Fruit fly (Drosophila melanogaster) whole organism, embryonic: ENCODE data around the gene CG5096.

Source experiments
- BEAF-32 ChIP-seq: fragments of 200-800 bp; sonication (Bioruptor generic); optimal IDR thresholded peaks from 3 replicates; lab custom pipeline; 2017; ENCODE audit warnings: missing biosample characterization, missing genetic modification characterization, mild to moderate bottlenecking, moderate library complexity, missing genetic modification reagents
- Bgb ChIP-seq: fragments of 200-800 bp; sonication (Bioruptor generic); IDR thresholded peaks from 2 replicates; pipeline ENCODE4 v1.3.6; 2022; ENCODE audit warnings: missing biosample characterization, missing genetic modification characterization; ENCODE audit not compliant: partially characterized antibody
- CG10267 ChIP-seq: fragments of 200-800 bp; sonication (Bioruptor generic); optimal IDR thresholded peaks from 2 replicates; lab custom pipeline; 2018; ENCODE audit warnings: missing biosample characterization, mild to moderate bottlenecking, missing genetic modification characterization, moderate library complexity
- CG10462 ChIP-seq: fragments of 200-800 bp; sonication (Bioruptor generic); optimal IDR thresholded peaks from 2 replicates; lab custom pipeline; 2016; ENCODE audit warnings: missing biosample characterization, missing genetic modification characterization
- CG12219 ChIP-seq: fragments of 200-800 bp; sonication (Bioruptor generic); optimal IDR thresholded peaks from 3 replicates; lab custom pipeline; 2018; ENCODE audit warnings: missing biosample characterization, mild to moderate bottlenecking, missing genetic modification characterization
- CG12659 ChIP-seq: fragments of 200-800 bp; sonication (Bioruptor generic); optimal IDR thresholded peaks from 3 replicates; lab custom pipeline; 2017; ENCODE audit warnings: mild to moderate bottlenecking, missing biosample characterization, missing genetic modification reagents, missing genetic modification characterization
- CG12744 ChIP-seq: fragments of 200-800 bp; sonication (Bioruptor generic); optimal IDR thresholded peaks from 2 replicates; lab custom pipeline; 2016; ENCODE audit warnings: missing biosample characterization, missing genetic modification characterization
- CG14014 ChIP-seq: fragments of 200-800 bp; sonication (Bioruptor generic); IDR thresholded peaks from 2 replicates; pipeline ENCODE4 v1.3.6; 2022; ENCODE audit warnings: missing biosample characterization, missing genetic modification characterization
- CG15514 ChIP-seq: fragments of 200-800 bp; sonication (Bioruptor generic); optimal IDR thresholded peaks from 3 replicates; lab custom pipeline; 2017; ENCODE audit warnings: missing biosample characterization, missing genetic modification characterization, mild to moderate bottlenecking, moderate library complexity, missing genetic modification reagents
- CG15696 ChIP-seq: fragments of 200-800 bp; sonication (Bioruptor generic); optimal IDR thresholded peaks from 2 replicates; lab custom pipeline; 2019; ENCODE audit warnings: missing biosample characterization, mild to moderate bottlenecking, missing genetic modification characterization, moderate library complexity
- CG16813 ChIP-seq: fragments of 200-800 bp; sonication (Bioruptor generic); IDR thresholded peaks from 3 replicates; pipeline ENCODE4 v1.3.6; 2022; ENCODE audit warnings: missing biosample characterization, missing genetic modification characterization; ENCODE audit not compliant: partially characterized antibody
- CG17359 ChIP-seq: fragments of 200-800 bp; sonication (Bioruptor generic); optimal IDR thresholded peaks from 3 replicates; lab custom pipeline; 2018; ENCODE audit warnings: missing biosample characterization, mild to moderate bottlenecking, missing genetic modification characterization, moderate library complexity
- CG17829 ChIP-seq: fragments of 200-800 bp; optimal IDR thresholded peaks from 2 replicates; lab custom pipeline; 2019; ENCODE audit warnings: missing biosample characterization, mild to moderate bottlenecking, missing genetic modification characterization, moderate library complexity
- CG18262 ChIP-seq: fragments of 200-800 bp; optimal IDR thresholded peaks from 3 replicates; lab custom pipeline; 2019; ENCODE audit warnings: missing biosample characterization, mild to moderate bottlenecking, missing genetic modification characterization, moderate library complexity
- CG2202 ChIP-seq: fragments of 200-800 bp; sonication (Bioruptor generic); optimal IDR thresholded peaks from 2 replicates; lab custom pipeline; 2018; ENCODE audit warnings: missing biosample characterization, mild to moderate bottlenecking, missing genetic modification characterization
- CG30403 ChIP-seq: fragments of 200-800 bp; sonication (Bioruptor generic); optimal IDR thresholded peaks from 3 replicates; lab custom pipeline; 2016; ENCODE audit warnings: missing biosample characterization, missing genetic modification characterization
- CG3065 ChIP-seq: fragments of 200-800 bp; sonication (Bioruptor generic); optimal IDR thresholded peaks from 2 replicates; lab custom pipeline; 2016; ENCODE audit warnings: missing biosample characterization, missing genetic modification characterization
- CG31441 ChIP-seq: fragments of 200-800 bp; sonication (Bioruptor generic); IDR thresholded peaks from 2 replicates; pipeline ENCODE4 v1.3.6; 2022; ENCODE audit warnings: missing biosample characterization, missing genetic modification characterization
- CG3726 ChIP-seq: fragments of 200-800 bp; sonication (Bioruptor generic); IDR thresholded peaks from 3 replicates; pipeline ENCODE4, ENCODE4 v1.3.6; 2022; ENCODE audit warnings: missing biosample characterization, missing genetic modification characterization
- CG4282 ChIP-seq: fragments of 200-800 bp; sonication (Bioruptor generic); optimal IDR thresholded peaks from 2 replicates; lab custom pipeline; 2016; ENCODE audit warnings: missing biosample characterization, missing genetic modification characterization
- CG4617 ChIP-seq: fragments of 200-800 bp; sonication (Bioruptor generic); optimal IDR thresholded peaks from 3 replicates; lab custom pipeline; 2016; ENCODE audit warnings: missing biosample characterization, missing genetic modification characterization, borderline replicate concordance
- CG7271 ChIP-seq: fragments of 200-800 bp; sonication (Bioruptor generic); optimal IDR thresholded peaks from 2 replicates; lab custom pipeline; 2018; ENCODE audit warnings: missing biosample characterization, mild to moderate bottlenecking, missing genetic modification characterization, moderate library complexity
- CG7839 ChIP-seq: fragments of 200-800 bp; sonication (Bioruptor generic); optimal IDR thresholded peaks from 3 replicates; lab custom pipeline; 2018; ENCODE audit warnings: missing biosample characterization, mild to moderate bottlenecking, missing genetic modification characterization, moderate library complexity
- CG9437 ChIP-seq: fragments of 200-800 bp; sonication (Bioruptor generic); optimal IDR thresholded peaks from 2 replicates; lab custom pipeline; 2018; ENCODE audit warnings: missing biosample characterization, mild to moderate bottlenecking, missing genetic modification characterization
- Chrac-16 ChIP-seq: fragments of 200-800 bp; sonication (Bioruptor generic); optimal IDR thresholded peaks from 3 replicates; lab custom pipeline; 2016; ENCODE audit warnings: missing biosample characterization, missing genetic modification characterization
- Dek ChIP-seq: fragments of 200-800 bp; sonication (Bioruptor generic); optimal IDR thresholded peaks from 3 replicates; lab custom pipeline; 2019; ENCODE audit warnings: missing biosample characterization, mild to moderate bottlenecking, missing genetic modification characterization, moderate library complexity
- Dip2 ChIP-seq: fragments of 200-800 bp; sonication (Bioruptor generic); IDR thresholded peaks from 2 replicates; pipeline ENCODE4 v1.3.6; 2022; ENCODE audit warnings: missing biosample characterization, missing genetic modification characterization
- Fer1 ChIP-seq: fragments of 200-800 bp; sonication (Bioruptor generic); optimal IDR thresholded peaks from 2 replicates; lab custom pipeline; 2017; ENCODE audit warnings: missing biosample characterization, mild to moderate bottlenecking, missing genetic modification characterization
- H15 ChIP-seq: fragments of 200-800 bp; sonication (Bioruptor generic); IDR thresholded peaks from 3 replicates; pipeline ENCODE4 v1.3.6; 2022; ENCODE audit warnings: missing biosample characterization, missing genetic modification characterization
- Hr51 ChIP-seq, 2 experiments: fragments of 200-800 bp; sonication (Bioruptor generic); optimal IDR thresholded peaks; 2 replicates in 1 of 2; 3 replicates in 1 of 2; lab custom pipeline; 2016 to 2018; ENCODE audit warnings: missing biosample characterization in 2 of 2, missing genetic modification characterization in 2 of 2, mild to moderate bottlenecking in 1 of 2, moderate library complexity in 1 of 2
- Max ChIP-seq: fragments of 200-800 bp; sonication (Bioruptor generic); optimal IDR thresholded peaks from 2 replicates; lab custom pipeline; 2016; ENCODE audit warnings: missing biosample characterization, mild to moderate bottlenecking, missing genetic modification characterization
- Scr ChIP-seq: fragments of 200-800 bp; sonication (Bioruptor generic); IDR thresholded peaks from 2 replicates; pipeline ENCODE4 v1.3.6; 2022; ENCODE audit warnings: missing biosample characterization, missing genetic modification characterization; ENCODE audit not compliant: partially characterized antibody
- Sox102F ChIP-seq: fragments of 200-800 bp; sonication (Bioruptor generic); optimal IDR thresholded peaks from 2 replicates; lab custom pipeline; 2018; ENCODE audit warnings: missing biosample characterization, mild to moderate bottlenecking, missing genetic modification characterization, moderate library complexity
- Sry-δ ChIP-seq: fragments of 200-800 bp; sonication (Bioruptor generic); optimal IDR thresholded peaks from 2 replicates; lab custom pipeline; 2016; ENCODE audit warnings: missing biosample characterization, missing genetic modification characterization
- Xrp1 ChIP-seq: fragments of 200-800 bp; sonication (Bioruptor generic); IDR thresholded peaks from 2 replicates; pipeline ENCODE4 v1.3.6; 2022; ENCODE audit warnings: missing biosample characterization, missing genetic modification characterization
- chm ChIP-seq: fragments of 200-800 bp; sonication (Bioruptor generic); IDR thresholded peaks from 2 replicates; pipeline ENCODE4 v1.3.6; 2022; ENCODE audit warnings: missing biosample characterization, missing genetic modification characterization
- dmrt99B ChIP-seq: fragments of 200-800 bp; sonication (Bioruptor generic); optimal IDR thresholded peaks from 2 replicates; lab custom pipeline; 2018; ENCODE audit warnings: missing biosample characterization, mild to moderate bottlenecking, missing genetic modification characterization, moderate library complexity
- esg ChIP-seq: fragments of 200-800 bp; sonication (Bioruptor generic); conservative IDR thresholded peaks from 2 replicates; pipeline ENCODE4 v1.3.6; 2022; ENCODE audit warnings: missing biosample characterization, missing genetic modification characterization
- eyg ChIP-seq: fragments of 200-800 bp; sonication (Bioruptor generic); optimal IDR thresholded peaks from 3 replicates; lab custom pipeline; 2016; ENCODE audit warnings: missing biosample characterization, missing genetic modification characterization
- gcm2 ChIP-seq: fragments of 200-800 bp; sonication (Bioruptor generic); optimal IDR thresholded peaks from 2 replicates; lab custom pipeline; 2016; ENCODE audit warnings: missing biosample characterization, missing genetic modification characterization
- gt ChIP-seq: fragments of 200-800 bp; sonication (Bioruptor generic); IDR thresholded peaks from 2 replicates; pipeline ENCODE4 v1.3.6; 2022; ENCODE audit warnings: missing biosample characterization, missing genetic modification characterization
- h ChIP-seq: fragments of >200 bp; optimal IDR thresholded peaks from 2 replicates; lab custom pipeline; 2017
- kni ChIP-seq: fragments of 200-800 bp; sonication (Bioruptor generic); optimal IDR thresholded peaks from 3 replicates; lab custom pipeline; 2017; ENCODE audit warnings: mild to moderate bottlenecking, missing biosample characterization, missing genetic modification reagents, missing genetic modification characterization
- knrl ChIP-seq: fragments of 200-800 bp; sonication (Bioruptor generic); IDR thresholded peaks from 3 replicates; pipeline ENCODE4 v1.3.6; 2022; ENCODE audit warnings: missing biosample characterization, missing genetic modification characterization; ENCODE audit not compliant: partially characterized antibody
- pita ChIP-seq: fragments of 200-800 bp; sonication (Bioruptor generic); optimal IDR thresholded peaks from 2 replicates; lab custom pipeline; 2017; ENCODE audit warnings: missing biosample characterization, mild to moderate bottlenecking, missing genetic modification characterization
- pros ChIP-seq: fragments of 200-800 bp; sonication (Bioruptor generic); optimal IDR thresholded peaks from 3 replicates; lab custom pipeline; 2019; ENCODE audit warnings: missing biosample characterization, mild to moderate bottlenecking, missing genetic modification characterization, moderate library complexity
- slbo ChIP-seq: fragments of 200-800 bp; sonication (Bioruptor generic); IDR thresholded peaks from 2 replicates; pipeline ENCODE4 v1.3.6; 2022; ENCODE audit warnings: missing biosample characterization, missing genetic modification characterization
- slp2 ChIP-seq: fragments of 200-800 bp; sonication (Bioruptor generic); optimal IDR thresholded peaks from 2 replicates; lab custom pipeline; 2016; ENCODE audit warnings: missing biosample characterization, missing genetic modification characterization
- unc-4 ChIP-seq: fragments of 200-800 bp; sonication (Bioruptor generic); IDR thresholded peaks from 2 replicates; pipeline ENCODE4 v1.3.6; 2022; ENCODE audit warnings: missing biosample characterization, missing genetic modification characterization; ENCODE audit not compliant: partially characterized antibody
- zfh2 ChIP-seq: fragments of 200-800 bp; sonication (Bioruptor generic); optimal IDR thresholded peaks from 2 replicates; lab custom pipeline; 2016; ENCODE audit warnings: missing biosample characterization, missing genetic modification characterization

CG5096 gene

dm6 chr2L:10341405-10341804 is 40.7 kb upstream of the CG5096 start, which contains the start of gene CG31715 (continued):
- no peak for TF ChIP-seq gt (GFP tag; lab: Robert Waterston, UW)
- TF ChIP-seq Chrac-16 (GFP tag; lab: Kevin White, UChicago) = no peak
- peak; percentile 47; the same call in 1 of the 3 replicates for TF ChIP-seq CG16813 (GFP tag; lab: Robert Waterston, UW)
- peak; percentile 51 for TF ChIP-seq Scr (GFP tag; lab: Robert Waterston, UW)
- no peak for TF ChIP-seq CG3065 (GFP tag; lab: Kevin White, UChicago)
- no peak for TF ChIP-seq h (lab: Kevin White, UChicago)
- TF ChIP-seq CG10462 (GFP tag; lab: Kevin White, UChicago) = peak; percentile 4
- TF ChIP-seq slbo (GFP tag; lab: Robert Waterston, UW) = peak; percentile 66
- TF ChIP-seq BEAF-32 (GFP tag; lab: Kevin White, UChicago) = peak; percentile 67
- TF ChIP-seq CG2202 = no peak
- no peak for TF ChIP-seq CG7271
- no peak for TF ChIP-seq CG12744
- TF ChIP-seq Xrp1 (GFP tag; lab: Robert Waterston, UW) = 0 out of 2 replicates have a peak, but pooled peaks have one; percentile 22
- 0 out of 3 replicates have a peak, but pooled peaks have one; percentile 28 for TF ChIP-seq knrl (GFP tag; lab: Robert Waterston, UW)
- TF ChIP-seq CG17829 (tag; lab: Kevin White, UChicago) = peak; percentile 16
- peak; percentile 13 for TF ChIP-seq CG7839 (tag; lab: Kevin White, UChicago)
- no peak for TF ChIP-seq gcm2 (GFP tag; lab: Kevin White, UChicago)
- no peak for TF ChIP-seq CG14014 (GFP tag; lab: Robert Waterston, UW)
- TF ChIP-seq Dip2 (GFP tag; lab: Robert Waterston, UW) = no peak
- TF ChIP-seq CG10267 (tag; lab: Kevin White, UChicago) = peak; percentile 14
- no peak for TF ChIP-seq eyg
- no peak for TF ChIP-seq CG17359 (tag; lab: Kevin White, UChicago)
- TF ChIP-seq esg (GFP tag; lab: Robert Waterston, UW) = 0 out of 2 replicates have a peak, but pooled peaks have one; percentile 11
- no peak for TF ChIP-seq dmrt99B (tag; lab: Kevin White, UChicago)
- peak; percentile 73 for TF ChIP-seq Sry-δ (GFP tag; lab: Kevin White, UChicago)
- TF ChIP-seq CG15514 (GFP tag; lab: Kevin White, UChicago) = peak; percentile 37
- TF ChIP-seq Dek (tag; lab: Kevin White, UChicago) = peak; percentile 26
- TF ChIP-seq chm (GFP tag; lab: Robert Waterston, UW) = no peak
- TF ChIP-seq kni (GFP tag; lab: Kevin White, UChicago) = no peak
- TF ChIP-seq Max (GFP tag; lab: Kevin White, UChicago) = no peak
- peak; percentile 41; the same call in 1 of the 2 replicates for TF ChIP-seq Bgb (GFP tag; lab: Robert Waterston, UW)
- TF ChIP-seq pita (GFP tag; lab: Kevin White, UChicago) = no peak
- no peak for TF ChIP-seq zfh2 (GFP tag; lab: Kevin White, UChicago)
- TF ChIP-seq CG4282 = no peak
- TF ChIP-seq CG18262 = peak; percentile 10
- no peak for TF ChIP-seq Sox102F
- no peak for TF ChIP-seq CG3726
- no peak for TF ChIP-seq CG9437 (GFP tag; lab: Kevin White, UChicago)
- TF ChIP-seq Fer1 (GFP tag; lab: Kevin White, UChicago) = no peak
- peak; percentile 16 for TF ChIP-seq CG30403 (GFP tag; lab: Kevin White, UChicago)
- no peak for TF ChIP-seq CG12219
- TF ChIP-seq CG31441 (GFP tag; lab: Robert Waterston, UW) = peak; percentile 16; the same call in 1 of the 2 replicates
- no peak for TF ChIP-seq CG15696 (tag; lab: Kevin White, UChicago)
- no peak for TF ChIP-seq slp2 (GFP tag; lab: Kevin White, UChicago)
- TF ChIP-seq Hr51 (GFP tag; optimal IDR thresholded peaks at IDR 0.05; lab: Kevin White, UChicago) = peak in 1 of 2 experiments; percentile 18
- TF ChIP-seq H15 (GFP tag; lab: Robert Waterston, UW) = no peak
- peak; percentile 23 for TF ChIP-seq CG12659 (GFP tag; lab: Kevin White, UChicago)
- TF ChIP-seq unc-4 (GFP tag; lab: Robert Waterston, UW) = peak; percentile 45; the same call in 1 of the 2 replicates
- TF ChIP-seq CG4617 (GFP tag; lab: Kevin White, UChicago) = no peak
- no peak for TF ChIP-seq pros (GFP tag; lab: Kevin White, UChicago)
